Fruit fly (Drosophila melanogaster) S2 (cell line): ENCODE results near the gene CG13012.

Source experiments
- CG8478 ChIP-seq: fragments of >200 bp; optimal IDR thresholded peaks from 2 replicates; lab custom pipeline; 2018
- CTCF ChIP-seq, 2 experiments: fragments of >200 bp; optimal IDR thresholded peaks; 2 replicates each; lab custom pipeline; 2018

- TF ChIP-seq CTCF (optimal IDR thresholded peaks at IDR 0.05; lab: Kevin White, UChicago): no peak
- no peak for TF ChIP-seq CG8478 (lab: Kevin White, UChicago)
Measured at dm6 chrX:16688106-16688459, 11.5 kb upstream of the CG13012 start.
